Worm (Caenorhabditis elegans) whole organism, L1 larva: ENCODE results near the gene ufc-1.

Experiments used
- C16A3.4 ChIP-seq: fragments of 150-350 bp; optimal IDR thresholded peaks from 2 replicates; lab custom pipeline; 2014; ENCODE audit warnings: missing biosample characterization, missing genetic modification characterization
- F16B12.6 ChIP-seq: fragments of 150-350 bp; optimal IDR thresholded peaks from 2 replicates; lab custom pipeline; 2014; ENCODE audit warnings: missing biosample characterization, missing genetic modification characterization
- blmp-1 ChIP-seq: fragments of 150-350 bp; optimal IDR thresholded peaks from 2 replicates; lab custom pipeline; 2014; ENCODE audit warnings: missing biosample characterization, missing genetic modification characterization
- ceh-8 ChIP-seq: fragments of 200-800 bp; sonication (Bioruptor generic); optimal IDR thresholded peaks from 2 replicates; lab custom pipeline; 2018; ENCODE audit warnings: mild to moderate bottlenecking, missing genetic modification characterization, moderate library complexity, missing compliant biosample characterization
- efl-1 ChIP-seq, 4 experiments: fragments of 150-350 bp; optimal IDR thresholded peaks in 3 of 4; peaks in 1 of 4; 1 replicate in 1 of 4; 2 replicates in 3 of 4; lab custom pipeline; 2014; ENCODE audit warnings: missing biosample characterization in 2 of 4, missing genetic modification characterization in 2 of 4, missing genetic modification reagents in 2 of 4
- elt-2 ChIP-seq: sonication (generic microtip); optimal IDR thresholded peaks from 2 replicates; lab custom pipeline; 2016; ENCODE audit warnings: missing genetic modification characterization, mild to moderate bottlenecking, inconsistent platforms, missing compliant biosample characterization, missing genetic modification reagents
- elt-3 ChIP-seq, 6 experiments: fragments of 150-350 bp in 1 of 6; sonication (generic microtip); optimal IDR thresholded peaks; 2 replicates each; lab custom pipeline; 2017 to 2018; ENCODE audit warnings: missing biosample characterization in 6 of 6, missing genetic modification characterization in 6 of 6, inconsistent platforms in 1 of 6
- ets-5 ChIP-seq: fragments of 200-800 bp; sonication (Bioruptor generic); IDR thresholded peaks from 2 replicates; pipeline ENCODE4 v1.3.6; 2022; ENCODE audit warnings: missing genetic modification characterization, missing compliant biosample characterization
- fkh-4 ChIP-seq: sonication (generic microtip); optimal IDR thresholded peaks from 2 replicates; lab custom pipeline; 2016; ENCODE audit warnings: missing compliant biosample characterization, missing genetic modification characterization, borderline replicate concordance
- fkh-8 ChIP-seq: sonication (generic microtip); optimal IDR thresholded peaks from 2 replicates; lab custom pipeline; 2016; ENCODE audit warnings: mild to moderate bottlenecking, missing genetic modification characterization, missing compliant biosample characterization
- hlh-17 ChIP-seq: fragments of 200-800 bp; sonication (Bioruptor generic); optimal IDR thresholded peaks from 2 replicates; lab custom pipeline; 2018; ENCODE audit warnings: missing genetic modification characterization, mild to moderate bottlenecking, missing compliant biosample characterization, moderate library complexity, borderline replicate concordance
- hlh-4 ChIP-seq: sonication (generic microtip); optimal IDR thresholded peaks from 2 replicates; lab custom pipeline; 2016; ENCODE audit warnings: mild to moderate bottlenecking, missing genetic modification characterization, missing compliant biosample characterization
- jun-1 ChIP-seq: fragments of 150-350 bp; optimal IDR thresholded peaks from 2 replicates; lab custom pipeline; 2014; ENCODE audit warnings: missing biosample characterization, missing genetic modification reagents, missing genetic modification characterization
- lin-14 ChIP-seq: fragments of 200-800 bp; sonication (Bioruptor generic); optimal IDR thresholded peaks from 2 replicates; lab custom pipeline; 2018; ENCODE audit warnings: mild to moderate bottlenecking, missing genetic modification characterization, moderate library complexity, missing compliant biosample characterization
- lin-35 ChIP-seq, 2 experiments: fragments of 150-350 bp; optimal IDR thresholded peaks; 2 replicates each; lab custom pipeline; 2014; ENCODE audit warnings: missing biosample characterization in 2 of 2, missing genetic modification characterization in 2 of 2, missing genetic modification reagents in 2 of 2
- lin-39 ChIP-seq: fragments of 150-350 bp; optimal IDR thresholded peaks from 2 replicates; lab custom pipeline; 2014; ENCODE audit warnings: missing biosample characterization, missing genetic modification reagents, missing genetic modification characterization
- lir-3 ChIP-seq: sonication (generic microtip); optimal IDR thresholded peaks from 2 replicates; lab custom pipeline; 2016; ENCODE audit warnings: mild to moderate bottlenecking, missing genetic modification characterization, moderate library complexity, missing compliant biosample characterization; ENCODE audit not compliant: poor library complexity
- lsy-2 ChIP-seq, 2 experiments: fragments of 150-350 bp; optimal IDR thresholded peaks; 2 replicates each; lab custom pipeline; 2014; ENCODE audit warnings: missing biosample characterization in 2 of 2, missing genetic modification characterization in 2 of 2
- nhr-20 ChIP-seq: sonication (generic microtip); optimal IDR thresholded peaks from 2 replicates; lab custom pipeline; 2016; ENCODE audit warnings: mild to moderate bottlenecking, missing genetic modification characterization, missing compliant biosample characterization
- nhr-47 ChIP-seq: sonication (generic microtip); optimal IDR thresholded peaks from 2 replicates; lab custom pipeline; 2016; ENCODE audit warnings: mild to moderate bottlenecking, missing genetic modification characterization, moderate library complexity, missing compliant biosample characterization
- nhr-71 ChIP-seq: sonication (generic microtip); optimal IDR thresholded peaks from 2 replicates; lab custom pipeline; 2016; ENCODE audit warnings: mild to moderate bottlenecking, missing genetic modification characterization, moderate library complexity, missing compliant biosample characterization
- nhr-76 ChIP-seq: sonication (generic microtip); optimal IDR thresholded peaks from 2 replicates; lab custom pipeline; 2017; ENCODE audit warnings: missing biosample characterization, missing genetic modification characterization
- nhr-85 ChIP-seq: sonication (generic microtip); peaks from one replicate; lab custom pipeline; 2016; ENCODE audit warnings: missing genetic modification characterization, inconsistent platforms, missing compliant biosample characterization
- nhr-90 ChIP-seq: sonication (generic microtip); optimal IDR thresholded peaks from 2 replicates; lab custom pipeline; 2016; ENCODE audit warnings: mild to moderate bottlenecking, missing genetic modification characterization, missing compliant biosample characterization; ENCODE audit not compliant: poor library complexity
- pax-3 ChIP-seq: fragments of 200-800 bp; sonication (Bioruptor generic); optimal IDR thresholded peaks from 2 replicates; lab custom pipeline; 2018; ENCODE audit warnings: mild to moderate bottlenecking, missing genetic modification characterization, moderate library complexity, missing compliant biosample characterization
- rnt-1 ChIP-seq: sonication (generic microtip); optimal IDR thresholded peaks from 2 replicates; lab custom pipeline; 2016; ENCODE audit warnings: mild to moderate bottlenecking, missing genetic modification characterization, moderate library complexity, missing compliant biosample characterization
- snpc-4 ChIP-seq: fragments of 150-350 bp; optimal IDR thresholded peaks from 2 replicates; lab custom pipeline; 2014; ENCODE audit warnings: missing biosample characterization, missing genetic modification characterization
- sox-4 ChIP-seq: sonication (generic microtip); optimal IDR thresholded peaks from 2 replicates; lab custom pipeline; 2016; ENCODE audit warnings: missing genetic modification characterization, missing compliant biosample characterization
- sup-37 ChIP-seq: fragments of 200-800 bp; sonication (Bioruptor generic); optimal IDR thresholded peaks from 2 replicates; lab custom pipeline; 2018; ENCODE audit warnings: mild to moderate bottlenecking, missing genetic modification characterization, missing compliant biosample characterization
- swsn-7 ChIP-seq: sonication (generic microtip); optimal IDR thresholded peaks from 2 replicates; lab custom pipeline; 2016; ENCODE audit warnings: missing genetic modification characterization, missing compliant biosample characterization
- unc-30 ChIP-seq: sonication (generic microtip); optimal IDR thresholded peaks from 2 replicates; lab custom pipeline; 2017; ENCODE audit warnings: missing biosample characterization, missing genetic modification characterization
- unc-98 ChIP-seq: fragments of 200-800 bp; sonication (Bioruptor generic); IDR thresholded peaks from 2 replicates; pipeline ENCODE4 v1.3.6; 2022; ENCODE audit warnings: missing genetic modification characterization, missing compliant biosample characterization

ufc-1 gene

DNA sequence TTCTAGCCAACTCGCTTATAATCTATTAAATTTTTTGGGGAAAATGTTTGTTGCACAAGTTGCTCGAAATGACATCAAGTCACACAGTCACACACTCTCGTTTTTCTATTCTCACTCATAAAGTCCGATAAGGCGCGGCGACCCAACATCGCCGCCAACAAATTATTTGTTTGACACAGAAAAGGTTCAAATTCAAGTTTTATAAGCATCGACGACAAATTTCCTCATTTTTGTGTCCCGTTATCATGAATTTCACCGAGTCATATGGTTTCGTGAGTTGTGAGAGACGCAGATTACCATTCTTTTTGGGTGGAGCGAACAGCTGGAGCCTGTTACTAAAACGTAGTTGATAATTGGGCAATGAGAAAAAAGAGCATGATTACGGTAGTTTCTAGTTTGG is 41.5 kb upstream of the ufc-1 start:
- TF ChIP-seq nhr-76 = no peak
- no peak for TF ChIP-seq F16B12.6 (tag; lab: Kevin White, UChicago)
- TF ChIP-seq nhr-47 (tag; lab: Kevin White, UChicago) = no peak
- peak; percentile 90 for TF ChIP-seq elt-2
- no peak for TF ChIP-seq swsn-7 (tag; lab: Kevin White, UChicago)
- peak in 1 of 2 experiments; percentile 53 for TF ChIP-seq lin-35 (GFP tag; optimal IDR thresholded peaks at IDR 0.05; lab: Kevin White, UChicago)
- TF ChIP-seq lin-39 = no peak
- TF ChIP-seq efl-1 (optimal IDR thresholded peaks at IDR 0.05; lab: Kevin White, UChicago) = no peak
- TF ChIP-seq efl-1 (GFP tag; optimal IDR thresholded peaks at IDR 0.05 in 1 of 2; lab: Kevin White, UChicago) = peak in 1 of 2 experiments; percentile 76
- TF ChIP-seq ceh-8 (GFP tag; lab: Kevin White, UChicago) = no peak
- TF ChIP-seq fkh-8 = no peak
- no peak for TF ChIP-seq C16A3.4 (tag; lab: Kevin White, UChicago)
- TF ChIP-seq hlh-4 (tag; lab: Kevin White, UChicago) = no peak
- TF ChIP-seq nhr-90 (tag; lab: Kevin White, UChicago) = peak; percentile 3
- peak; percentile 64 for TF ChIP-seq nhr-85 (tag; lab: Kevin White, UChicago)
- TF ChIP-seq jun-1 (tag; lab: Kevin White, UChicago) = peak; percentile 24
- peak; percentile 57 for TF ChIP-seq nhr-20 (tag; lab: Kevin White, UChicago)
- TF ChIP-seq nhr-71 (tag; lab: Kevin White, UChicago) = no peak
- TF ChIP-seq, all 84 proteins: peak for 7

ce11 chrIII:9291633-9292032 is 39.7 kb upstream of the ufc-1 start:
- TF ChIP-seq snpc-4 = peak; percentile 2

DNA sequence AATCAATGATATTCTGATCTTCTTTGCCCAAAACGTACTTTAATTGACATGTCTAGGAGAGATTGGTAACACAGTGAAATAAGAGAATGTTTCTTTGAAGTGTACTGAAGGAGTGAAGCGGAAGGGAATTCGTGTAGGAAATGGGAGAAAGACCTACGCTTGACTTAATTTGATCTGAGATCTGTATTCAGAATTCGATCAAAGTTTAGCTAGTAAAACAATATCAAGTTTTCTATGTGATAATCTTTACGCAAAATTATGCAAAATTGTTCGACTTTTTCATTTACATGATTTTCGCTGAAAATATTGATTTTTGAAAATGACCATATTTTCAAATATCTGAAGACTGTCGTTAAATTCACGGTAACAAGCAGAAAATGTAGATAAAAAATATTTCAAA is 34.0 kb upstream of the ufc-1 start, which contains the start of gene K01B6.4:
TSS of gene K01B6.4 (minus strand) at position 101 of the 400 bp plus-strand sequence.
- TF ChIP-seq efl-1 (optimal IDR thresholded peaks at IDR 0.05; lab: Kevin White, UChicago) = no peak
- peak in 1 of 2 experiments; percentile 34 for TF ChIP-seq efl-1 (GFP tag; optimal IDR thresholded peaks at IDR 0.05 in 1 of 2; lab: Kevin White, UChicago)
- TF ChIP-seq pax-3 (tag; lab: Kevin White, UChicago) = no peak

DNA sequence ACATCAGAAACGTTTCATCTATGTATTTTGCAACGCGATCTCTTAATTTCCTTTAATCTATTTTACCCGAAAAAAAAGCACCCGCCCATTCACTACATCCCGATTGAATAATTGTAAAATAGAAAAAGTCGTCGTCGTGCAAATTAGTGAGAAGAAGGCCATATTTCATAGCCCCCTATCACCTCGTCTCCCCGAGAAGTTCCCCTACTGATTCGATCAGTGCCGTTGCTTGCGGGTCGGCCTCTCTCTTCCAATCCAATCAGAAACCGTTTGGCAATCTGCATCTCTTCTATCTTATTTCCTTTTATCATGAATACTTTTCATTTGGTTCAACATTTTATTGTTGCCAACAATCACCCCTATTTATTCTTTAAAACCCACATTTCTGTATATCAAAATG is 32.2 kb upstream of the ufc-1 start:
- peak; percentile 51 for TF ChIP-seq blmp-1 (tag; lab: Kevin White, UChicago)
- no peak for TF ChIP-seq unc-98
- TF ChIP-seq, all 84 proteins: peak for 1

- TF ChIP-seq blmp-1 (tag; lab: Kevin White, UChicago) = peak; percentile 42
- no peak for TF ChIP-seq F16B12.6 (tag; lab: Kevin White, UChicago)
Measured at ce11 chrIII:9299919-9300318, 31.4 kb upstream of the ufc-1 start, which contains the start of gene K01B6.3. Gene K01B6.3, plus strand, starts transcription at chrIII:9300219.

DNA sequence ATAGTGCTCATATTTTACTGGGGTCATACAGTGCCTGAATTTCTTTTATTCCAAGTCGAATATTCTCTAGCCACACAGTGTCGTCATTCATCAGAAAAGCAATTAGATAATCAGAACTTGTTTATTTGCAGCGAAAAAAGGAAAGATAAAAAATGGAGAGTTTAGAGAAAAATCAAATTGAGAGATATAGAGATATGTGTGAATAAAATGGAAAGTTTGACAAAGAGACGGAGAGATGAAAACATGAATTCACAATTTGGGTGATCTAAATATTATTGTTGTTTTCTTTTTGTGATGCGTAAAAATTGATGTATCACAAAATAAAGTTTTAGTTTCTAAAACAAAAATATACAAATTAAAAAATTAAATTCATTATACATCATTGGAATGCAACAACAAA is 30.6 kb upstream of the ufc-1 start:
- TF ChIP-seq sup-37 (no peak), sox-4 (tag; lab: Kevin White, UChicago) (no peak), efl-1 (optimal IDR thresholded peaks at IDR 0.05; lab: Kevin White, UChicago) (no peak), efl-1 (GFP tag; optimal IDR thresholded peaks at IDR 0.05 in 1 of 2; lab: Kevin White, UChicago) (peak in 1 of 2 experiments; percentile 20), unc-30 (tag; lab: Kevin White, UChicago) (no peak), lsy-2 (tag; optimal IDR thresholded peaks at IDR 0.05; lab: Kevin White, UChicago) (peak in 1 of 2 experiments; percentile 3), swsn-7 (tag; lab: Kevin White, UChicago) (no peak), lir-3 (tag; lab: Kevin White, UChicago) (no peak), ceh-8 (GFP tag; lab: Kevin White, UChicago) (no peak), blmp-1 (tag; lab: Kevin White, UChicago) (peak; percentile 81), ets-5 (GFP tag; lab: Robert Waterston, UW) (no peak), nhr-85 (tag; lab: Kevin White, UChicago) (peak; percentile 68), rnt-1 (no peak), lin-39 (no peak), nhr-20 (tag; lab: Kevin White, UChicago) (peak; percentile 10), elt-3 (tag; optimal IDR thresholded peaks at IDR 0.05; lab: Kevin White, UChicago) (peak in 2 of 6 experiments; percentile 15 to 40), fkh-4 (tag; lab: Kevin White, UChicago) (no peak), nhr-71 (tag; lab: Kevin White, UChicago) (peak; percentile 0), lin-14 (GFP tag; lab: Kevin White, UChicago) (peak; percentile 34), hlh-17 (no peak)
- TF ChIP-seq, all 84 proteins: peak for 8
